Fruit fly (Drosophila melanogaster): ENCODE data around the gene EMC3.

- no peak for TF ChIP-seq ovo (GFP tag; optimal IDR thresholded peaks at IDR 0.05)
- no peak for TF ChIP-seq tj (GFP tag; optimal IDR thresholded peaks at IDR 0.05)
- TF ChIP-seq Hr96 (GFP tag; optimal IDR thresholded peaks at IDR 0.05) = no peak
- TF ChIP-seq Crg-1 (GFP tag; optimal IDR thresholded peaks at IDR 0.05) = no peak
- no peak for TF ChIP-seq kay (GFP tag; ENCODE audit: borderline replicate concordance)
- no peak for TF ChIP-seq Clk (GFP tag; optimal IDR thresholded peaks at IDR 0.05)
- TF ChIP-seq cic (GFP tag; optimal IDR thresholded peaks at IDR 0.05) = no peak
- no peak for TF ChIP-seq pad (GFP tag; optimal IDR thresholded peaks at IDR 0.05)
- no peak for TF ChIP-seq CG11617 (GFP tag; optimal IDR thresholded peaks at IDR 0.05)
- TF ChIP-seq bab1 (GFP tag; optimal IDR thresholded peaks at IDR 0.05) = no peak
- TF ChIP-seq CG5204 (GFP tag; optimal IDR thresholded peaks at IDR 0.05) = no peak
- TF ChIP-seq CG12768 (GFP tag; optimal IDR thresholded peaks at IDR 0.05) = no peak
- TF ChIP-seq CG7045 (GFP tag; optimal IDR thresholded peaks at IDR 0.05) = no peak
- TF ChIP-seq CG1620 (GFP tag; optimal IDR thresholded peaks at IDR 0.05) = no peak
Measured at dm6 chr2L:10757038-10757685, 24.9 kb upstream of the EMC3 start.

Data from whole organism, adult.